Worm (Caenorhabditis elegans): ENCODE measurements around the gene tph-1.

DNA sequence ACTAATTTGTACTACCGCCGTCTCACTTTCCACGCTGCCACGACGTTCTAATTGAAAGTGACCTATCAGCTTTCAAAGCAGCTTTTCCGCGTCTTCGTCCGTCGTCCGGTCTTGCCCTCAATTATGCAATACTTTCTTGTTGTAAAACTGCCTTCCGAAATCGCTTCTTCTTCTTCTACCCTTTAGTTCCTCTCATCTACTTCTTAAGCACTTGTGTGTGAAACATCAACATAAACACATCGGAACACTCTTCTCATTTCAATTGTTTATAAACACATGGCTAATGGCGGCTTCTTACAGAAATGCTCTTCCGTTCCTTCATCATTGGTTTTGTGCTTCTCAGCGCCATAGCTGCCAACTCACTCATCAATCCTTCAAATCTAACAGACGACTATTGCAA is 21.2 kb downstream of the tph-1 start, which contains the start of gene F35D2.3:
- TF ChIP-seq nhr-76 (tag; optimal IDR thresholded peaks at IDR 0.05) (no peak), ztf-11 (tag; optimal IDR thresholded peaks at IDR 0.05) (no peak), mab-5 (tag; optimal IDR thresholded peaks at IDR 0.05) (no peak)

All from whole organism, mixed stage, embryonic.